Worm (Caenorhabditis elegans): ENCODE measurements around the gene K10D2.8.

K10D2.8 gene

ce11 chrIII:5155393-5155792 is 33.1 kb upstream of the K10D2.8 start:
- no peak for TF ChIP-seq lsy-12 (tag; optimal IDR thresholded peaks at IDR 0.05)
- no peak for TF ChIP-seq eor-1 (tag; optimal IDR thresholded peaks at IDR 0.05)
- no peak for TF ChIP-seq nhr-23 (tag; optimal IDR thresholded peaks at IDR 0.05)

DNA sequence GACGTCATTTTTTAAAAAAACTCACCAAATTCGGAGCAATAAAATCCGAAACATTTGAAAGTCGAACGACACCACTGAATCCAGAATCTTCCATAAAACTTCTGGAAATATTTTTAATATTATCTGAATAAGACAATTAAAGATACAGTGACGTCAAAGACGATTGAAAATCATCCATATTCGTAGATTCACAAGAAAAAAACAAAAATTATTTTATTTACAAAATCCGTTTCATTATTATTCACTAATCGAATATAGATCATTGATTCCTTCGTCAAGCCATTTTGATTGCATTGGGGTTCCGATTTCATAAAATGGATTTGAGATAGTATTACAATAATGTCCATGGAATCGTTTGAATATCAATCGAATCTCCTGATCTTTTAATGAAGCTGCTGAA is 29.9 kb upstream of the K10D2.8 start, which contains the start of gene oxy-4:
TSS of gene oxy-4 (minus strand) at position 101 of the 400 bp plus-strand sequence.
- TF ChIP-seq fkh-10 (GFP tag; optimal IDR thresholded peaks at IDR 0.05) (no peak), lin-15B (tag; optimal IDR thresholded peaks at IDR 0.05) (no peak), ceh-82 (tag; optimal IDR thresholded peaks at IDR 0.05) (no peak), ZK546.5 (tag; optimal IDR thresholded peaks at IDR 0.05) (no peak), elt-1 (tag; optimal IDR thresholded peaks at IDR 0.05) (no peak), ztf-4 (tag; optimal IDR thresholded peaks at IDR 0.05) (no peak), lin-39 (tag; optimal IDR thresholded peaks at IDR 0.05) (no peak)

- TF ChIP-seq nhr-23 (tag; optimal IDR thresholded peaks at IDR 0.05) (peak; percentile 0), skn-1 (tag; optimal IDR thresholded peaks at IDR 0.05) (no peak), pha-4 (tag; optimal IDR thresholded peaks at IDR 0.05) (no peak), fkh-2 (tag; optimal IDR thresholded peaks at IDR 0.05) (no peak), ama-1 (optimal IDR thresholded peaks at IDR 0.05) (no peak), ceh-16 (tag; optimal IDR thresholded peaks at IDR 0.05) (no peak), nhr-25 (tag; optimal IDR thresholded peaks at IDR 0.05) (no peak), ztf-4 (tag; optimal IDR thresholded peaks at IDR 0.05) (no peak), nhr-11 (tag; optimal IDR thresholded peaks at IDR 0.05) (no peak), nhr-12 (tag; optimal IDR thresholded peaks at IDR 0.05) (no peak), nhr-43 (tag; optimal IDR thresholded peaks at IDR 0.05; ENCODE audit: poor library complexity, severe bottlenecking) (peak; percentile 9)
Observed at ce11 chrIII:5159505-5159904, 29.0 kb upstream of the K10D2.8 start, which contains the start of gene T10F2.5. T10F2.5 (minus strand) TSS chrIII:5159605.

DNA sequence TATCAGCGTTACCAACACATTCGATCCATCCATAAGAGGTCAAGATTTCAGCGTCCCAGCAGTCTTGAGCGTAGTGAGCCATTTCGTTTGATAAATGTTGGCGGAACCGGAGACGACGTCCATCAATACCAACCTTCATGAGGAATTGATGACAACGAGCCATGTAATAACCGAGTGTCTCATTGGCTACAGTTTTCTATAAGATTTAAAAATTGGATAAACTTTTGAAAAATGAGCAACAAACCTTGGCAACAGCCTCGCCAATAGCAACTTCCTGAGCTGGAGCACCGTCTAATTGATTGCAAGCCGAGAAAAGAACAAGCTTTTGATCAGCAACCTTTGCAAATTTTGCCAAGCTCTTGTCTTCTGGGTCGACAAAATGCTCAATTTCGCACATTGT is 27.7 kb upstream of the K10D2.8 start:
- TF ChIP-seq egl-27 (tag; optimal IDR thresholded peaks at IDR 0.05) (no peak), ceh-28 (tag; optimal IDR thresholded peaks at IDR 0.05) (no peak), hmg-11 (tag; optimal IDR thresholded peaks at IDR 0.05) (no peak), mdl-1 (tag; optimal IDR thresholded peaks at IDR 0.05) (no peak)

DNA sequence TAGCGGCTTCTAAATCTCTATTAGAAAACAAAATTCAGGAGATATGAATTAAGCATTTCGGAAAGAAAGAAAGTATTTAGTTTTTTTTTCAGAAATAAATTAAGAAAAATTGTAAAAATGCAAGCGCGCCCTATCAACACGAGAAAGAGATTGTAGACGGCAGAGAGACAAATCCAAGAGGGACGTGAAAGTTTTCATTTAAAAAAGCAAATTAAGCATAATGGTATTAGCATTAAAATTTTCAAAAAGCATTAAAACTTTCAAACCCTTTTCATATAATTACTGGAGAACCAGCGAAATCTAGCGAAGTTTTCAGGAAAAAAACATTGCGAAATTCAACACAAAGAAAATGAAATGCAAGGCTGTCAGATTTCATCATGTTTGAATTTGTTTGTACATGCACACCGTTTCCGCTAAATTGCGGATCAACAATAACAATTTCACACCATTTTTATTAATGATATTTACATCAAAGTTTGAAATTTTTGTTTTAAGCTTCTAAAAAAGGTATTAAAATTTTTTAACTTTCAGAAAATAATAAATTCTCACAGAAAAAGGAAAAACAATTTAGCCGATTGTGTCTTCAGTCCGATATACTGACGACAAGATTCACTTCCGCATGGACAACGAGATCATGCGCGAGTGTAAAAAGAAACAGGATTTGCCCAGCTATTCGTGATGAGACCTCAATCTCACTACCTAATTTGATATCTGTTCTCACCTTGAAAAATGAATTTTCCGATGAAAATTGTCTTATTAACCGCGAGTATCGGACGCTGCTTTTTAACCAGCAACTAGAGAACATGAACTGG is 25.5 kb upstream of the K10D2.8 start, which contains the start of gene gars-1:
TSS of gene gars-1 (minus strand) at position 808 of the 812 bp plus-strand sequence.
- TF ChIP-seq aly-2 (tag; optimal IDR thresholded peaks at IDR 0.05) (no peak), nhr-23 (tag; optimal IDR thresholded peaks at IDR 0.05) (no peak), lin-15B (tag; optimal IDR thresholded peaks at IDR 0.05) (peak; percentile 37), ama-1 (optimal IDR thresholded peaks at IDR 0.05) (peak; percentile 75), unc-39 (tag; optimal IDR thresholded peaks at IDR 0.05) (no peak), nfya-1 (tag; optimal IDR thresholded peaks at IDR 0.05; ENCODE audit: insufficient read depth) (peak; percentile 36), daf-12 (tag; optimal IDR thresholded peaks at IDR 0.05) (no peak), ceh-28 (tag; optimal IDR thresholded peaks at IDR 0.05) (no peak), lin-39 (tag; optimal IDR thresholded peaks at IDR 0.05) (no peak), pha-4 (tag; optimal IDR thresholded peaks at IDR 0.05) (peak; percentile 4), eor-1 (tag; optimal IDR thresholded peaks at IDR 0.05) (no peak), nhr-25 (tag; optimal IDR thresholded peaks at IDR 0.05) (peak; percentile 52)

DNA sequence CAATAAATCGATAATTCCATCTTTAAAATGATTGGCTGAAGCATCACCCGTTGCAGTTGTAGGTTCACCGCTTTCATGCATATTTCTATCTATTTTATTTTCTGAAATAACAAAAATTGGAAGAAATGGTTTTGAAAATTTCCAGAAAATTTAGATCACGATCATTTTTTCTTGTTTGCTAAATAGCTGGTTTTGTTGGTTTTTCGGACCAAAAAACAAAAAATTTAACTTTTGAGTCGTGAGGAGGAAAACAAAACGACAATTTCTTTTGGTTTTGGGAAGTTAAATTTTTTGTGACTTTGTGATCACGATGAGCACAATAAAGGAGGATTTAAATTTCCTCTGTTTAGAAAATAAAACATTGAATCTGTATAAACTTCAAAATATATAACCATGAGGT is 23.3 kb upstream of the K10D2.8 start, which contains the start of gene T10F2.2:
TSS of gene T10F2.2 (minus strand) at position 101 of the 400 bp plus-strand sequence.
- TF ChIP-seq ceh-9 (tag; optimal IDR thresholded peaks at IDR 0.05) (no peak), lin-39 (tag; optimal IDR thresholded peaks at IDR 0.05) (no peak), ama-1 (optimal IDR thresholded peaks at IDR 0.05) (no peak), jun-1 (tag; optimal IDR thresholded peaks at IDR 0.05) (no peak), unc-39 (tag; optimal IDR thresholded peaks at IDR 0.05) (no peak), zag-1 (tag; optimal IDR thresholded peaks at IDR 0.05) (no peak), ceh-82 (tag; optimal IDR thresholded peaks at IDR 0.05) (no peak), daf-12 (tag; optimal IDR thresholded peaks at IDR 0.05) (no peak), nhr-28 (tag; optimal IDR thresholded peaks at IDR 0.05) (no peak), nfya-1 (tag; optimal IDR thresholded peaks at IDR 0.05; ENCODE audit: insufficient read depth) (no peak), nhr-11 (tag; optimal IDR thresholded peaks at IDR 0.05) (no peak), nhr-77 (tag; optimal IDR thresholded peaks at IDR 0.05) (no peak)
